Fruit fly (Drosophila melanogaster) whole organism, embryonic: ENCODE results near the gene VhaM9.7-d.

Experiments used
- CG12219 ChIP-seq: fragments of 200-800 bp; sonication (Bioruptor generic); optimal IDR thresholded peaks from 3 replicates; lab custom pipeline; 2018; ENCODE audit warnings: missing biosample characterization, mild to moderate bottlenecking, missing genetic modification characterization
- CG12659 ChIP-seq: fragments of 200-800 bp; sonication (Bioruptor generic); optimal IDR thresholded peaks from 3 replicates; lab custom pipeline; 2017; ENCODE audit warnings: mild to moderate bottlenecking, missing biosample characterization, missing genetic modification reagents, missing genetic modification characterization
- CG13123 ChIP-seq: fragments of 200-800 bp; sonication (Bioruptor generic); optimal IDR thresholded peaks from 2 replicates; lab custom pipeline; 2016; ENCODE audit warnings: missing biosample characterization, missing genetic modification characterization
- CG15011 ChIP-seq: fragments of 200-800 bp; sonication (Bioruptor generic); optimal IDR thresholded peaks from 3 replicates; lab custom pipeline; 2018; ENCODE audit warnings: missing biosample characterization, mild to moderate bottlenecking, missing genetic modification characterization
- CG15601 ChIP-seq: fragments of 200-800 bp; sonication (Bioruptor generic); optimal IDR thresholded peaks from 3 replicates; lab custom pipeline; 2019; ENCODE audit warnings: missing biosample characterization, mild to moderate bottlenecking, missing genetic modification characterization, moderate library complexity
- CG17186 ChIP-seq: fragments of 200-800 bp; sonication (Bioruptor generic); optimal IDR thresholded peaks from 3 replicates; lab custom pipeline; 2017; ENCODE audit warnings: missing biosample characterization, missing genetic modification reagents, missing genetic modification characterization
- CG17328 ChIP-seq: fragments of 200-800 bp; sonication (Bioruptor generic); IDR thresholded peaks from 2 replicates; pipeline ENCODE4 v1.3.6; 2022; ENCODE audit warnings: missing biosample characterization, missing genetic modification characterization
- CG2129 ChIP-seq: fragments of 200-800 bp; sonication (Bioruptor generic); IDR thresholded peaks from 2 replicates; pipeline ENCODE4 v1.3.6; 2022; ENCODE audit warnings: missing biosample characterization, missing genetic modification characterization; ENCODE audit not compliant: partially characterized antibody
- CG2712 ChIP-seq: fragments of 200-800 bp; optimal IDR thresholded peaks from 3 replicates; lab custom pipeline; 2019; ENCODE audit warnings: missing biosample characterization, mild to moderate bottlenecking, missing genetic modification characterization, moderate library complexity
- CG31441 ChIP-seq: fragments of 200-800 bp; sonication (Bioruptor generic); IDR thresholded peaks from 2 replicates; pipeline ENCODE4 v1.3.6; 2022; ENCODE audit warnings: missing biosample characterization, missing genetic modification characterization
- CG32532 ChIP-seq: fragments of 200-800 bp; sonication (Bioruptor generic); IDR thresholded peaks from 2 replicates; pipeline ENCODE4 v1.3.6; 2022; ENCODE audit warnings: missing biosample characterization, missing genetic modification characterization
- CG32772 ChIP-seq: fragments of 200-800 bp; sonication (Bioruptor generic); IDR thresholded peaks from 2 replicates; pipeline ENCODE4 v1.3.6; 2022; ENCODE audit warnings: missing biosample characterization, missing genetic modification characterization
- CG33213 ChIP-seq: fragments of 200-800 bp; sonication (Bioruptor generic); optimal IDR thresholded peaks from 3 replicates; lab custom pipeline; 2016; ENCODE audit warnings: missing biosample characterization, missing genetic modification characterization
- CG34376 ChIP-seq: fragments of 200-800 bp; sonication (Bioruptor generic); optimal IDR thresholded peaks from 2 replicates; lab custom pipeline; 2018; ENCODE audit warnings: missing biosample characterization, mild to moderate bottlenecking, missing genetic modification characterization
- CG4730 ChIP-seq: fragments of 200-800 bp; sonication (Bioruptor generic); IDR thresholded peaks from 2 replicates; pipeline ENCODE4 v1.3.6; 2022; ENCODE audit warnings: missing biosample characterization, missing genetic modification characterization
- CG6689 ChIP-seq: fragments of 200-800 bp; sonication (Bioruptor generic); IDR thresholded peaks from 2 replicates; pipeline ENCODE4 v1.3.6; 2022; ENCODE audit warnings: missing biosample characterization, missing genetic modification characterization
- CG7963 ChIP-seq: fragments of 200-800 bp; sonication (Bioruptor generic); IDR thresholded peaks from 3 replicates; pipeline ENCODE4 v1.3.6; 2022; ENCODE audit warnings: missing biosample characterization, missing genetic modification characterization; ENCODE audit not compliant: partially characterized antibody
- CG7987 ChIP-seq: fragments of 200-800 bp; sonication (Bioruptor generic); optimal IDR thresholded peaks from 2 replicates; lab custom pipeline; 2018; ENCODE audit warnings: missing biosample characterization, mild to moderate bottlenecking, missing genetic modification characterization, moderate library complexity
- CG9215 ChIP-seq: fragments of 200-800 bp; sonication (Bioruptor generic); IDR thresholded peaks from 2 replicates; pipeline ENCODE4 v1.3.6; 2022; ENCODE audit warnings: missing biosample characterization, missing genetic modification characterization
- CG9797 ChIP-seq: fragments of 200-800 bp; sonication (Bioruptor generic); optimal IDR thresholded peaks from 3 replicates; lab custom pipeline; 2018; ENCODE audit warnings: missing biosample characterization, mild to moderate bottlenecking, missing genetic modification characterization
- CG9817 ChIP-seq: fragments of 200-800 bp; sonication (Bioruptor generic); optimal IDR thresholded peaks from 2 replicates; lab custom pipeline; 2018; ENCODE audit warnings: missing biosample characterization, mild to moderate bottlenecking, missing genetic modification characterization, moderate library complexity
- CkIIα-i1 ChIP-seq: fragments of 200-800 bp; sonication (Bioruptor generic); IDR thresholded peaks from 2 replicates; pipeline ENCODE4 v1.3.6; 2022; ENCODE audit warnings: missing biosample characterization, missing genetic modification characterization
- Dfd ChIP-seq, 2 experiments: fragments of >200 bp; optimal IDR thresholded peaks; 2 replicates each; lab custom pipeline; 2017; ENCODE audit warnings: missing biosample characterization in 2 of 2, missing genetic modification characterization in 2 of 2
- GATAe ChIP-seq: fragments of 200-800 bp; sonication (Bioruptor generic); conservative IDR thresholded peaks from 2 replicates; pipeline ENCODE4 v1.3.6; 2022; ENCODE audit warnings: missing biosample characterization, missing genetic modification characterization
- HLH4C ChIP-seq: fragments of 200-800 bp; sonication (Bioruptor generic); IDR thresholded peaks from 3 replicates; pipeline ENCODE4 v1.3.6; 2022; ENCODE audit warnings: missing biosample characterization, missing genetic modification characterization; ENCODE audit not compliant: partially characterized antibody
- Hr39 ChIP-seq: fragments of >200 bp; optimal IDR thresholded peaks from 2 replicates; lab custom pipeline; 2017
- Kr ChIP-seq: fragments of 200-800 bp; sonication (Bioruptor generic); optimal IDR thresholded peaks from 2 replicates; lab custom pipeline; 2017; ENCODE audit warnings: missing biosample characterization, mild to moderate bottlenecking, missing genetic modification characterization
- Mad ChIP-seq: fragments of 200-800 bp; sonication (Bioruptor generic); optimal IDR thresholded peaks from 2 replicates; lab custom pipeline; 2016; ENCODE audit warnings: missing biosample characterization, missing genetic modification characterization
- NC2α ChIP-seq: fragments of 200-800 bp; sonication (Bioruptor generic); optimal IDR thresholded peaks from 2 replicates; lab custom pipeline; 2016; ENCODE audit warnings: missing biosample characterization, missing genetic modification characterization
- Nf-YB ChIP-seq: fragments of 200-800 bp; sonication (Bioruptor generic); optimal IDR thresholded peaks from 3 replicates; lab custom pipeline; 2019; ENCODE audit warnings: missing biosample characterization, mild to moderate bottlenecking, missing genetic modification characterization, moderate library complexity
- Poxn ChIP-seq: fragments of 200-800 bp; sonication (Bioruptor generic); IDR thresholded peaks from 2 replicates; pipeline ENCODE4 v1.3.6; 2022; ENCODE audit warnings: missing biosample characterization, missing genetic modification characterization
- Side ChIP-seq: fragments of 200-800 bp; sonication (Bioruptor generic); optimal IDR thresholded peaks from 2 replicates; lab custom pipeline; 2016; ENCODE audit warnings: missing biosample characterization, missing genetic modification characterization
- Sin3A ChIP-seq: fragments of >200 bp; optimal IDR thresholded peaks from 2 replicates; lab custom pipeline; 2018
- TFAM ChIP-seq: fragments of 200-800 bp; sonication (Bioruptor generic); optimal IDR thresholded peaks from 2 replicates; lab custom pipeline; 2017; ENCODE audit warnings: missing biosample characterization, missing genetic modification characterization, inconsistent platforms
- Xbp1 ChIP-seq: fragments of 200-800 bp; sonication (Bioruptor generic); optimal IDR thresholded peaks from 3 replicates; lab custom pipeline; 2016; ENCODE audit warnings: missing biosample characterization, mild to moderate bottlenecking, missing genetic modification characterization
- bowl ChIP-seq: fragments of 200-800 bp; sonication (Bioruptor generic); IDR thresholded peaks from 2 replicates; pipeline ENCODE4 v1.3.6; 2022; ENCODE audit warnings: missing biosample characterization, missing genetic modification characterization
- cad ChIP-seq: fragments of >200 bp; optimal IDR thresholded peaks from 2 replicates; lab custom pipeline; 2017; ENCODE audit warnings: missing biosample characterization, missing genetic modification characterization
- dpn ChIP-seq, 2 experiments: fragments of 200-800 bp; sonication (Bioruptor generic); optimal IDR thresholded peaks; 3 replicates each; lab custom pipeline; 2016; ENCODE audit warnings: missing biosample characterization in 2 of 2, missing genetic modification characterization in 2 of 2
- ewg ChIP-seq: fragments of 200-800 bp; sonication (Bioruptor generic); optimal IDR thresholded peaks from 3 replicates; lab custom pipeline; 2017; ENCODE audit warnings: mild to moderate bottlenecking, missing biosample characterization, missing genetic modification reagents, missing genetic modification characterization
- gcm ChIP-seq: fragments of 200-800 bp; sonication (Bioruptor generic); optimal IDR thresholded peaks from 2 replicates; lab custom pipeline; 2019; ENCODE audit warnings: missing biosample characterization, mild to moderate bottlenecking, missing genetic modification characterization, moderate library complexity
- kni ChIP-seq: fragments of 200-800 bp; sonication (Bioruptor generic); optimal IDR thresholded peaks from 3 replicates; lab custom pipeline; 2017; ENCODE audit warnings: mild to moderate bottlenecking, missing biosample characterization, missing genetic modification reagents, missing genetic modification characterization
- lilli ChIP-seq: fragments of 200-800 bp; sonication (Bioruptor generic); optimal IDR thresholded peaks from 3 replicates; lab custom pipeline; 2016; ENCODE audit warnings: missing biosample characterization, missing genetic modification characterization
- mirr ChIP-seq: fragments of 200-800 bp; sonication (Bioruptor generic); optimal IDR thresholded peaks from 3 replicates; lab custom pipeline; 2018; ENCODE audit warnings: missing biosample characterization, mild to moderate bottlenecking, missing genetic modification characterization
- p53 ChIP-seq: fragments of 200-800 bp; sonication (Bioruptor generic); optimal IDR thresholded peaks from 2 replicates; lab custom pipeline; 2016; ENCODE audit warnings: missing biosample characterization, missing genetic modification characterization
- psq ChIP-seq: fragments of 200-800 bp; sonication (Bioruptor generic); optimal IDR thresholded peaks from 2 replicates; lab custom pipeline; 2017; ENCODE audit warnings: missing biosample characterization, missing genetic modification characterization
- sens ChIP-seq: fragments of 200-800 bp; sonication (Bioruptor generic); peaks from one replicate; lab custom pipeline; 2016; ENCODE audit warnings: missing biosample characterization, missing genetic modification characterization
- so ChIP-seq: fragments of 200-800 bp; sonication (Bioruptor generic); IDR thresholded peaks from 3 replicates; pipeline ENCODE4 v1.3.6; 2022; ENCODE audit warnings: missing biosample characterization, missing genetic modification characterization
- sug ChIP-seq: fragments of 200-800 bp; optimal IDR thresholded peaks from 2 replicates; lab custom pipeline; 2019; ENCODE audit warnings: missing biosample characterization, mild to moderate bottlenecking, missing genetic modification characterization, moderate library complexity
- trem ChIP-seq: fragments of 200-800 bp; optimal IDR thresholded peaks from 3 replicates; lab custom pipeline; 2019; ENCODE audit warnings: missing biosample characterization, mild to moderate bottlenecking, missing genetic modification characterization, moderate library complexity

VhaM9.7-d gene

dm6 chr3R:16969361-16970355 lies 5.3 kb upstream of the VhaM9.7-d start (continued):
- TF ChIP-seq ewg (GFP tag; lab: Kevin White, UChicago) (peak; percentile 64), lilli (peak; percentile 67), CG32532 (GFP tag; lab: Robert Waterston, UW) (peak; percentile 67), sens (GFP tag; lab: Kevin White, UChicago) (peak; percentile 87), so (GFP tag; lab: Robert Waterston, UW) (peak; percentile 64; the same call in 2 of the 3 replicates), trem (tag; lab: Kevin White, UChicago) (peak; percentile 64), p53 (GFP tag; lab: Kevin White, UChicago) (no peak), GATAe (peak; percentile 80), CG15601 (tag; lab: Kevin White, UChicago) (peak; percentile 74), NC2α (GFP tag; lab: Kevin White, UChicago) (no peak), Mad (GFP tag; lab: Kevin White, UChicago) (peak; percentile 9), CG15011 (peak; percentile 16), CG12659 (GFP tag; lab: Kevin White, UChicago) (peak; percentile 67), CG31441 (GFP tag; lab: Robert Waterston, UW) (peak; percentile 84), CG17186 (GFP tag; lab: Kevin White, UChicago) (no peak), CG7963 (GFP tag; lab: Robert Waterston, UW) (no peak), Sin3A (lab: Kevin White, UChicago) (no peak), Poxn (GFP tag; lab: Robert Waterston, UW) (no peak), CG13123 (GFP tag; lab: Kevin White, UChicago) (no peak), psq (peak; percentile 38), cad (GFP tag; lab: Kevin White, UChicago) (peak; percentile 42), CG6689 (peak; percentile 44), kni (peak; percentile 65), Dfd (GFP tag; optimal IDR thresholded peaks at IDR 0.05; lab: Kevin White, UChicago) (no peak), Xbp1 (GFP tag; lab: Kevin White, UChicago) (peak; percentile 75), TFAM (GFP tag; lab: Kevin White, UChicago) (no peak), CG9215 (GFP tag; lab: Robert Waterston, UW) (peak; percentile 31; the same call in 1 of the 2 replicates), CG4730 (GFP tag; lab: Robert Waterston, UW) (0 out of 2 replicates have a peak, but pooled peaks have one; percentile 25), sug (no peak), CG17328 (peak; percentile 69), Side (no peak), CG32772 (no peak), Nf-YB (GFP tag; lab: Kevin White, UChicago) (peak; percentile 96), CG9817 (peak; percentile 58), CG2129 (GFP tag; lab: Robert Waterston, UW) (no peak), CG2712 (tag; lab: Kevin White, UChicago) (peak; percentile 78), mirr (peak; percentile 50), CG9797 (no peak), CG7987 (GFP tag; lab: Kevin White, UChicago) (peak; percentile 26), Kr (GFP tag; lab: Kevin White, UChicago) (no peak), Hr39 (lab: Kevin White, UChicago) (no peak), bowl (GFP tag; lab: Robert Waterston, UW) (no peak), CG33213 (GFP tag; lab: Kevin White, UChicago) (no peak), CkIIα-i1 (GFP tag; lab: Robert Waterston, UW) (no peak), dpn (GFP tag; optimal IDR thresholded peaks at IDR 0.05; lab: Kevin White, UChicago) (peak; percentile 15 to 67), CG34376 (GFP tag; lab: Kevin White, UChicago) (peak; percentile 16), HLH4C (no peak), CG12219 (peak; percentile 57), gcm (peak; percentile 99)
